Fruit fly (Drosophila melanogaster) whole organism, prepupa: Measurements from ENCODE around the gene Dus4.

Experiments
- CG10669 ChIP-seq: fragments of 200-800 bp; sonication (Bioruptor generic); optimal IDR thresholded peaks from 3 replicates; lab custom pipeline; 2018; ENCODE audit warnings: missing biosample characterization, mild to moderate bottlenecking, missing genetic modification characterization, moderate library complexity
- CG7368 ChIP-seq: fragments of 200-800 bp; sonication (Bioruptor generic); optimal IDR thresholded peaks from 3 replicates; lab custom pipeline; 2016; ENCODE audit warnings: missing biosample characterization, missing genetic modification characterization
- CG8119 ChIP-seq: fragments of 200-800 bp; sonication (Bioruptor generic); IDR thresholded peaks from 3 replicates; pipeline ENCODE4 v1.3.6; 2022; ENCODE audit warnings: missing biosample characterization, missing genetic modification characterization
- CG9139 ChIP-seq: fragments of 200-800 bp; sonication (Bioruptor generic); optimal IDR thresholded peaks from 3 replicates; lab custom pipeline; 2017; ENCODE audit warnings: missing biosample characterization, mild to moderate bottlenecking, missing genetic modification characterization
- Eip78C ChIP-seq: fragments of 200-800 bp; sonication (Bioruptor generic); peaks from one replicate; lab custom pipeline; 2016; ENCODE audit warnings: missing biosample characterization, missing genetic modification characterization
- Ets21C ChIP-seq: fragments of 200-800 bp; sonication (Bioruptor generic); optimal IDR thresholded peaks from 3 replicates; lab custom pipeline; 2016; ENCODE audit warnings: missing biosample characterization, missing genetic modification characterization
- OdsH ChIP-seq: fragments of 200-800 bp; sonication (Bioruptor generic); optimal IDR thresholded peaks from 3 replicates; lab custom pipeline; 2016; ENCODE audit warnings: missing biosample characterization, missing genetic modification characterization
- dac ChIP-seq: fragments of 200-800 bp; sonication (Bioruptor generic); optimal IDR thresholded peaks from 2 replicates; lab custom pipeline; 2017; ENCODE audit warnings: missing biosample characterization, mild to moderate bottlenecking, missing genetic modification characterization
- esn ChIP-seq: fragments of 200-800 bp; sonication (Bioruptor generic); optimal IDR thresholded peaks from 2 replicates; lab custom pipeline; 2016; ENCODE audit warnings: missing biosample characterization, mild to moderate bottlenecking, missing genetic modification characterization, moderate library complexity
- fkh ChIP-seq: fragments of 200-800 bp; sonication (Bioruptor generic); optimal IDR thresholded peaks from 3 replicates; lab custom pipeline; 2017; ENCODE audit warnings: missing biosample characterization, mild to moderate bottlenecking, missing genetic modification characterization, moderate library complexity
- pdm3 ChIP-seq: fragments of 200-800 bp; sonication (Bioruptor generic); optimal IDR thresholded peaks from 3 replicates; lab custom pipeline; 2016; ENCODE audit warnings: missing biosample characterization, missing genetic modification characterization

- TF ChIP-seq fkh (GFP tag; lab: Kevin White, UChicago) (no peak), pdm3 (GFP tag; lab: Kevin White, UChicago) (no peak), CG7368 (GFP tag; lab: Kevin White, UChicago) (no peak), dac (GFP tag; lab: Kevin White, UChicago) (no peak), Eip78C (no peak), OdsH (GFP tag; lab: Kevin White, UChicago) (no peak), Ets21C (GFP tag; lab: Kevin White, UChicago) (no peak), esn (GFP tag; lab: Kevin White, UChicago) (no peak), CG8119 (GFP tag; lab: Robert Waterston, UW) (no peak), CG10669 (no peak), CG9139 (GFP tag; lab: Kevin White, UChicago) (no peak)
Measured at dm6 chr2L:19017060-19017459, 46.0 kb upstream of the Dus4 start.
